Worm (Caenorhabditis elegans) whole organism, late embryonic: ENCODE results near the gene clc-28.

Experiments used
- C38D4.7 ChIP-seq: fragments of 200-800 bp; sonication (Bioruptor generic); optimal IDR thresholded peaks from 2 replicates; lab custom pipeline; 2018; ENCODE audit warnings: mild to moderate bottlenecking, missing genetic modification characterization, moderate library complexity, missing compliant biosample characterization
- ceh-19 ChIP-seq: fragments of 200-800 bp; sonication (Bioruptor generic); optimal IDR thresholded peaks from 2 replicates; lab custom pipeline; 2018; ENCODE audit warnings: mild to moderate bottlenecking, missing genetic modification characterization, missing compliant biosample characterization
- ceh-2 ChIP-seq: sonication (generic microtip); optimal IDR thresholded peaks from 2 replicates; lab custom pipeline; 2016; ENCODE audit warnings: missing genotype, missing genetic modification characterization, missing compliant biosample characterization
- che-1 ChIP-seq: sonication (generic microtip); optimal IDR thresholded peaks from 2 replicates; lab custom pipeline; 2016; ENCODE audit warnings: mild to moderate bottlenecking, missing genetic modification characterization, missing compliant biosample characterization
- dmd-4 ChIP-seq: sonication (generic microtip); optimal IDR thresholded peaks from 2 replicates; lab custom pipeline; 2016; ENCODE audit warnings: borderline replicate concordance, missing genetic modification characterization, missing compliant biosample characterization
- elt-2 ChIP-seq: sonication (generic microtip); optimal IDR thresholded peaks from 2 replicates; lab custom pipeline; 2016; ENCODE audit warnings: missing genetic modification reagents, missing genetic modification characterization, missing compliant biosample characterization
- eyg-1 ChIP-seq: sonication (generic microtip); optimal IDR thresholded peaks from 2 replicates; lab custom pipeline; 2016; ENCODE audit warnings: missing genotype, missing genetic modification characterization, missing compliant biosample characterization
- hlh-15 ChIP-seq: sonication (generic microtip); optimal IDR thresholded peaks from 2 replicates; lab custom pipeline; 2016; ENCODE audit warnings: missing genetic modification characterization, missing compliant biosample characterization
- pha-2 ChIP-seq: sonication (generic microtip); optimal IDR thresholded peaks from 2 replicates; lab custom pipeline; 2017; ENCODE audit warnings: mild to moderate bottlenecking, missing genetic modification characterization, missing compliant biosample characterization
- sdc-2 ChIP-seq: sonication (generic microtip); optimal IDR thresholded peaks from 2 replicates; lab custom pipeline; 2016; ENCODE audit warnings: missing genotype, missing genetic modification characterization, missing compliant biosample characterization
- syd-9 ChIP-seq: sonication (generic microtip); optimal IDR thresholded peaks from 2 replicates; lab custom pipeline; 2016; ENCODE audit warnings: mild to moderate bottlenecking, missing genetic modification characterization, moderate library complexity, missing compliant biosample characterization
- tbx-2 ChIP-seq: sonication (generic microtip); optimal IDR thresholded peaks from 2 replicates; lab custom pipeline; 2016; ENCODE audit warnings: missing genetic modification characterization, missing compliant biosample characterization
- unc-42 ChIP-seq: sonication (generic microtip); optimal IDR thresholded peaks from 2 replicates; lab custom pipeline; 2016; ENCODE audit warnings: missing genotype, missing genetic modification characterization, missing compliant biosample characterization
- unc-55 ChIP-seq: sonication (generic microtip); optimal IDR thresholded peaks from 2 replicates; lab custom pipeline; 2017; ENCODE audit warnings: missing biosample characterization, missing genetic modification reagents, missing genetic modification characterization
- unc-86 ChIP-seq: sonication (generic microtip); optimal IDR thresholded peaks from 2 replicates; lab custom pipeline; 2016; ENCODE audit warnings: missing genetic modification characterization, missing compliant biosample characterization

clc-28 gene

ce11 chrIII:8299734-8300133 is 39.5 kb downstream of the clc-28 start:
- TF ChIP-seq sdc-2 (tag; lab: Kevin White, UChicago) = no peak
- TF ChIP-seq elt-2 (tag; lab: Kevin White, UChicago) = peak; percentile 82

DNA sequence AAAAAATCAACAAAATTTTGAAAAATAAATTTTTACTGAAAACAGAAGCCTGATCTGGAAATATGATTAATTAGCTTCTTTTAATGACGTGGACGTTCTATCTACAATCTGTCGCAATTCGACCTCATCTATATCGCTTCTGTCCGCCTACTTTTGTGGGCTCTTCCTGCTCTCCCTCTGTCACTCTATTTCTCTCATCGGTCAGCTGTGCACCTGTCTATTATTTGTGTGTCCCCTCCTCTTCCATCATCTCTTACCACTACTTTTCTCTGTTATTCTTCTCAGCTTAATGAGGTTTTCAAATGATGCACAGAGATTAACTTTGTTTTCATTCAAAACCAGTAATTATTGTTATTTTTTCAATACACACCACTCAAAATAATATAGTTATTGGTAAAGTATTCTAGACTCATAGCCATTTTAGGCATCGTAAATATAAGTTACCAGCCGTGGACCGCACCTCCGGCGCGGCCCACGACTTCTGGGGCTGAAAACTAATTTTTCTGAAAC is 40.1 kb downstream of the clc-28 start:
- TF ChIP-seq unc-86 (no peak), unc-42 (tag; lab: Kevin White, UChicago) (peak; percentile 29)

DNA sequence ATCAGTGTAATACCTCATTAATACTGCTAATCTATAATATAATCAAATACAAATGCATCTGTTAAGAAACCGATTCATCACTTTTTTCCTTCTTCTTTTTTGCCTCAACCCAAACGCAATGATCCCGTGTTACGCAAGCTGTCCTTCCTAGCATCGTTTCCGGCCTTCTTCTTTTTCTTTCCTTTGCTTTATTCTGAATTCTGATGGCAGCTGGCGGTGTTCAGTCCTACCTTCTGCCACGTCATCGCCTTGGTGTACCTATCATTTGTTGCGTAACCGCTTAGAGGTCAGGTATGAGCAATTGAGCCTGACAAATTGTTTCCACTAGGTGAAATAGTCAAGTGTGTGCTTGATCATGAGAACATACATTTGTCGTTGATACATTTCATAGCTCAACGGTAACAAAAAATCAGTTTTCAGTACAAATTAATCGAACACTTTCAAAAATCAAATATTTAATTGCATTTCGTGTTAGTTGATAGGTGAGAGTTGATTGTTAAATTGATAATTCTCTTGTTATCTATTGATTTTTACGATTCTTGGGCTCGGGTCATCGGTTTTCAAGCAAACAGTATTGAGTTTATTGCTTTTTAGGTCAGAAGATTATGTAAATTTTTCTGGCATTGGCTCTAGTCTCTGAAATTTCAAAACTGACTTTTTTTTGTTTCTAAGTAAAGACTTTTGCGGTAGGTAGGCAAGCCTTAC is 40.9 kb downstream of the clc-28 start:
- TF ChIP-seq ceh-19 (GFP tag; lab: Kevin White, UChicago) = no peak
- TF ChIP-seq pha-2 (tag; lab: Kevin White, UChicago) = no peak
- TF ChIP-seq ceh-2 = no peak
- TF ChIP-seq tbx-2 (tag; lab: Kevin White, UChicago) = peak; percentile 37
- no peak for TF ChIP-seq hlh-15 (tag; lab: Kevin White, UChicago)
- no peak for TF ChIP-seq dmd-4
- TF ChIP-seq syd-9 (tag; lab: Kevin White, UChicago) = no peak
- TF ChIP-seq elt-2 (tag; lab: Kevin White, UChicago) = peak; percentile 30

- no peak for TF ChIP-seq hlh-15 (tag; lab: Kevin White, UChicago)
- TF ChIP-seq unc-55 = peak; percentile 56
- no peak for TF ChIP-seq eyg-1 (tag; lab: Kevin White, UChicago)
Observed at ce11 chrIII:8293260-8293659, 46.0 kb downstream of the clc-28 start.

DNA sequence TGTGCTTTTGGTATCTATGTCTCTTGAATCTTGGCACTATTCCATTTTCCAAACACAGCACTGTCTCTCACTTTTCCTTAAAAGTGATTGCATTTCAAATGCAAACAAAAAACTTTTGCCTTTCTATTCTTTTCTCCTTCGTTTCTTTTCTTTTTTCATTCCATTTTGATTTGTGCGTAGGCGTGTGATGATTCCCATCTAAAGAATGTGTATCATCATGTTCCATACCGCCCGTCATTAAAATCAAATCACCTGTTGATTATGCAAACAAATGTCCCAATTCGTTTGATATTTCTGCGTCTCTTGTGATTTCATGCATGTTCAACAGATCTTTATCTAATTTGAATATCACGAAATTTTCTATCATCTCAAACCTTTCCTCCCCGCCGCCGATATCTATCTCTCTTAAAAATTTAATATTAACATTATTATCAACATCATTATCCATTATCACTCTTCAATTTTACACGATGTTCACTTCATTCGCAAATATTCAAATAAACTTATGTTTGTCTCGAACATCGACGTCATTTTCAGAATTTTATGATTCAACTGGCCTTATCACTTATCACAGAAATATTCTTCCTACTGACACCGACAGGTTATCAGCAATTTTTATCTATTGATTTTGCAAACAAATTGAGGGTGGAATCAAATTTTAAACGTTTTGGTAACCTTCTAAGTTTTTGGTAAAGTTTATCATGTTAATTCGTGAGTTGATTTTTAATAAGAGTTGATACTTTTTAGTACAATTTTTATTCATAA is 47.8 kb downstream of the clc-28 start:
- TF ChIP-seq C38D4.7 (no peak), elt-2 (tag; lab: Kevin White, UChicago) (peak; percentile 89)

ce11 chrIII:8289181-8289580 is 50.1 kb downstream of the clc-28 start:
- TF ChIP-seq unc-42 (tag; lab: Kevin White, UChicago) (peak; percentile 85), che-1 (tag; lab: Kevin White, UChicago) (no peak)
